Worm (Caenorhabditis elegans): ENCODE measurements around the gene syx-5.

DNA sequence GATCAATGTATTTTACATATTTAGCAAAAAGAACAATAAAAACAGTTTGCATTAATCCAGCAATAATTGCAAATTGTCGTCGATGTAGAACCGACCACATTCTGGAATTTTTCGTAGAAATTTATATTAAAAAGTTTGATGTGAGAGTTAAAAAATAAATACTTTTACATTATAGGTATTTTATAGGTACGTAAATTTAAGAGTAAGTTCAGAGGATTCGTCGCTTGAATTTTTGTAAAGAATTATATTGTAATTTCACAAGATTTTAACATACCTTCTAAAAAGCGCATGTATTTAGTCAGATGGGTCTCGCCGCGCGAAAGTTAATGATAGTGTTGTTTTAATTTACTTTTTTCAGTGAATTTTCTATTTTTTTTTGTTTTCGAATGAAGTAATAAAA, 34.6 kb upstream of the syx-5 start, which contains the start of gene rhr-2:
- TF ChIP-seq odd-2 (tag; optimal IDR thresholded peaks at IDR 0.05) (no peak), ceh-34 (tag; optimal IDR thresholded peaks at IDR 0.05) (no peak), ahr-1 (tag; optimal IDR thresholded peaks at IDR 0.05) (no peak), unc-55 (GFP tag; optimal IDR thresholded peaks at IDR 0.05) (no peak)
